Fruit fly (Drosophila melanogaster) whole organism, embryonic: Measurements from ENCODE around the gene CG10874.

Experiments
- Aef1 ChIP-seq: fragments of 200-800 bp; sonication (Bioruptor generic); IDR thresholded peaks from 3 replicates; pipeline ENCODE4 v1.3.6; 2022; ENCODE audit warnings: missing biosample characterization, missing genetic modification characterization
- Antp ChIP-seq: fragments of 200-800 bp; sonication (Bioruptor generic); optimal IDR thresholded peaks from 3 replicates; lab custom pipeline; 2016; ENCODE audit warnings: missing biosample characterization, missing genetic modification characterization
- C15 ChIP-seq: fragments of 200-800 bp; sonication (Bioruptor generic); IDR thresholded peaks from 3 replicates; pipeline ENCODE4 v1.3.6; 2022; ENCODE audit warnings: missing biosample characterization, missing genetic modification characterization
- CG10274 ChIP-seq: fragments of 200-800 bp; sonication (Bioruptor generic); optimal IDR thresholded peaks from 3 replicates; lab custom pipeline; 2017; ENCODE audit warnings: missing biosample characterization, mild to moderate bottlenecking, missing genetic modification characterization
- CG10462 ChIP-seq: fragments of 200-800 bp; sonication (Bioruptor generic); optimal IDR thresholded peaks from 2 replicates; lab custom pipeline; 2016; ENCODE audit warnings: missing biosample characterization, missing genetic modification characterization
- CG11456 ChIP-seq: fragments of 200-800 bp; sonication (Bioruptor generic); IDR thresholded peaks from 3 replicates; pipeline ENCODE4 v1.3.6; 2022; ENCODE audit warnings: missing biosample characterization, missing genetic modification characterization
- CG11504 ChIP-seq: fragments of 200-800 bp; sonication (Bioruptor generic); optimal IDR thresholded peaks from 3 replicates; lab custom pipeline; 2019; ENCODE audit warnings: missing biosample characterization, mild to moderate bottlenecking, missing genetic modification characterization, moderate library complexity
- CG13775 ChIP-seq: fragments of 200-800 bp; sonication (Bioruptor generic); optimal IDR thresholded peaks from 3 replicates; lab custom pipeline; 2017; ENCODE audit warnings: missing biosample characterization, mild to moderate bottlenecking, missing genetic modification characterization
- CG13894 ChIP-seq: fragments of 200-800 bp; sonication (Bioruptor generic); optimal IDR thresholded peaks from 3 replicates; lab custom pipeline; 2018; ENCODE audit warnings: missing biosample characterization, mild to moderate bottlenecking, missing genetic modification characterization, moderate library complexity
- CG15073 ChIP-seq: fragments of 200-800 bp; sonication (Bioruptor generic); optimal IDR thresholded peaks from 2 replicates; lab custom pipeline; 2016; ENCODE audit warnings: missing biosample characterization, missing genetic modification characterization
- CG17802 ChIP-seq: fragments of 200-800 bp; sonication (Bioruptor generic); optimal IDR thresholded peaks from 2 replicates; lab custom pipeline; 2018; ENCODE audit warnings: missing biosample characterization, mild to moderate bottlenecking, missing genetic modification characterization, moderate library complexity
- CG17829 ChIP-seq: fragments of 200-800 bp; optimal IDR thresholded peaks from 2 replicates; lab custom pipeline; 2019; ENCODE audit warnings: missing biosample characterization, mild to moderate bottlenecking, missing genetic modification characterization, moderate library complexity
- CG2199 ChIP-seq: fragments of 200-800 bp; sonication (Bioruptor generic); IDR thresholded peaks from 3 replicates; pipeline ENCODE4 v1.3.6; 2022; ENCODE audit warnings: missing biosample characterization, missing genetic modification characterization
- CG31365 ChIP-seq: fragments of 200-800 bp; sonication (Bioruptor generic); optimal IDR thresholded peaks from 2 replicates; lab custom pipeline; 2018; ENCODE audit warnings: missing biosample characterization, mild to moderate bottlenecking, missing genetic modification characterization
- CG33557 ChIP-seq: fragments of 200-800 bp; sonication (Bioruptor generic); optimal IDR thresholded peaks from 2 replicates; lab custom pipeline; 2019; ENCODE audit warnings: missing biosample characterization, mild to moderate bottlenecking, missing genetic modification characterization, moderate library complexity
- CG3407 ChIP-seq: fragments of 200-800 bp; sonication (Bioruptor generic); optimal IDR thresholded peaks from 2 replicates; lab custom pipeline; 2018; ENCODE audit warnings: missing biosample characterization, mild to moderate bottlenecking, missing genetic modification characterization
- CG4282 ChIP-seq: fragments of 200-800 bp; sonication (Bioruptor generic); optimal IDR thresholded peaks from 2 replicates; lab custom pipeline; 2016; ENCODE audit warnings: missing biosample characterization, missing genetic modification characterization
- CG4424 ChIP-seq: fragments of 200-800 bp; sonication (Bioruptor generic); optimal IDR thresholded peaks from 3 replicates; lab custom pipeline; 2016; ENCODE audit warnings: missing biosample characterization, missing genetic modification characterization
- CG4854 ChIP-seq: fragments of 200-800 bp; sonication (Bioruptor generic); optimal IDR thresholded peaks from 2 replicates; lab custom pipeline; 2016; ENCODE audit warnings: missing biosample characterization, missing genetic modification characterization, inconsistent platforms
- CG6254 ChIP-seq: fragments of 200-800 bp; sonication (Bioruptor generic); optimal IDR thresholded peaks from 3 replicates; lab custom pipeline; 2017; ENCODE audit warnings: mild to moderate bottlenecking, missing biosample characterization, missing genetic modification reagents, missing genetic modification characterization
- CG6689 ChIP-seq: fragments of 200-800 bp; sonication (Bioruptor generic); IDR thresholded peaks from 2 replicates; pipeline ENCODE4 v1.3.6; 2022; ENCODE audit warnings: missing biosample characterization, missing genetic modification characterization
- CG8281 ChIP-seq: fragments of 200-800 bp; sonication (Bioruptor generic); optimal IDR thresholded peaks from 2 replicates; lab custom pipeline; 2018; ENCODE audit warnings: missing biosample characterization, mild to moderate bottlenecking, missing genetic modification characterization, moderate library complexity
- Dbx ChIP-seq: fragments of 200-800 bp; sonication (Bioruptor generic); IDR thresholded peaks from 3 replicates; pipeline ENCODE4 v1.3.6; 2022; ENCODE audit warnings: missing biosample characterization, missing genetic modification characterization
- Doc2 ChIP-seq: fragments of 200-800 bp; sonication (Bioruptor generic); IDR thresholded peaks from 2 replicates; pipeline ENCODE4 v1.3.6; 2022; ENCODE audit warnings: missing biosample characterization, missing genetic modification characterization
- Fer3 ChIP-seq: fragments of 200-800 bp; sonication (Bioruptor generic); optimal IDR thresholded peaks from 2 replicates; lab custom pipeline; 2018; ENCODE audit warnings: missing biosample characterization, mild to moderate bottlenecking, missing genetic modification characterization, moderate library complexity
- H2.0 ChIP-seq: fragments of 200-800 bp; sonication (Bioruptor generic); IDR thresholded peaks from 2 replicates; pipeline ENCODE4 v1.3.6; 2022; ENCODE audit warnings: missing biosample characterization, missing genetic modification characterization
- Ravus ChIP-seq: fragments of 200-800 bp; sonication (Bioruptor generic); IDR thresholded peaks from 2 replicates; pipeline ENCODE4 v1.3.6; 2022; ENCODE audit warnings: missing biosample characterization, missing genetic modification characterization
- Stat92E ChIP-seq, 3 experiments: fragments of >200 bp in 2 of 3; fragments of 200-800 bp in 1 of 3; sonication (Bioruptor generic) in 1 of 3; optimal IDR thresholded peaks; 2 replicates each; lab custom pipeline; 2017 to 2019; ENCODE audit warnings: missing biosample characterization in 3 of 3, missing genetic modification characterization in 3 of 3, mild to moderate bottlenecking in 1 of 3, moderate library complexity in 1 of 3
- ase ChIP-seq: fragments of 200-800 bp; sonication (Bioruptor generic); IDR thresholded peaks from 3 replicates; pipeline ENCODE4 v1.3.6; 2022; ENCODE audit warnings: missing biosample characterization, missing genetic modification characterization
- bcd ChIP-seq: fragments of 200-800 bp; sonication (Bioruptor generic); optimal IDR thresholded peaks from 2 replicates; lab custom pipeline; 2017; ENCODE audit warnings: missing biosample characterization, mild to moderate bottlenecking, missing genetic modification characterization
- cwo ChIP-seq: fragments of 200-800 bp; sonication (Bioruptor generic); optimal IDR thresholded peaks from 3 replicates; lab custom pipeline; 2017; ENCODE audit warnings: missing biosample characterization, missing genetic modification characterization, mild to moderate bottlenecking, moderate library complexity, missing genetic modification reagents
- dati ChIP-seq: fragments of 200-800 bp; sonication (Bioruptor generic); IDR thresholded peaks from 2 replicates; pipeline ENCODE4 v1.3.6; 2022; ENCODE audit warnings: missing biosample characterization, missing genetic modification characterization
- dysf ChIP-seq: fragments of 200-800 bp; sonication (Bioruptor generic); IDR thresholded peaks from 3 replicates; pipeline ENCODE4 v1.3.6; 2022; ENCODE audit warnings: missing biosample characterization, missing genetic modification characterization
- exex ChIP-seq: fragments of 200-800 bp; sonication (Bioruptor generic); optimal IDR thresholded peaks from 4 replicates; lab custom pipeline; 2018; ENCODE audit warnings: missing biosample characterization, mild to moderate bottlenecking, missing genetic modification characterization, moderate library complexity
- grau ChIP-seq: fragments of 200-800 bp; optimal IDR thresholded peaks from 3 replicates; lab custom pipeline; 2019; ENCODE audit warnings: missing biosample characterization, mild to moderate bottlenecking, missing genetic modification characterization, moderate library complexity
- hb ChIP-seq: fragments of 200-800 bp; sonication (Bioruptor generic); IDR thresholded peaks from 3 replicates; pipeline ENCODE4 v1.3.6; 2022; ENCODE audit warnings: missing biosample characterization, missing genetic modification characterization; ENCODE audit not compliant: partially characterized antibody
- lbe ChIP-seq: fragments of 200-800 bp; sonication (Bioruptor generic); optimal IDR thresholded peaks from 2 replicates; lab custom pipeline; 2016; ENCODE audit warnings: missing biosample characterization, mild to moderate bottlenecking, missing genetic modification characterization
- mirr ChIP-seq: fragments of 200-800 bp; sonication (Bioruptor generic); optimal IDR thresholded peaks from 3 replicates; lab custom pipeline; 2018; ENCODE audit warnings: missing biosample characterization, mild to moderate bottlenecking, missing genetic modification characterization
- mld ChIP-seq: fragments of 200-800 bp; sonication (Bioruptor generic); IDR thresholded peaks from 3 replicates; pipeline ENCODE4 v1.3.6; 2022; ENCODE audit warnings: missing biosample characterization, missing genetic modification characterization; ENCODE audit not compliant: partially characterized antibody
- onecut ChIP-seq: fragments of 200-800 bp; sonication (Bioruptor generic); IDR thresholded peaks from 2 replicates; pipeline ENCODE4 v1.3.6; 2022; ENCODE audit warnings: missing biosample characterization, missing genetic modification characterization
- pan ChIP-seq, 4 experiments: fragments of >200 bp in 3 of 4; fragments of 200-800 bp in 1 of 4; sonication (Bioruptor generic) in 1 of 4; optimal IDR thresholded peaks in 3 of 4; IDR thresholded peaks in 1 of 4; 2 replicates each; pipeline versions ENCODE4 v1.3.6 to Lab custom; 2017 to 2022; ENCODE audit warnings: missing biosample characterization in 2 of 4, missing genetic modification characterization in 2 of 4, mixed read lengths in 1 of 4
- pfk ChIP-seq: fragments of 200-800 bp; sonication (Bioruptor generic); optimal IDR thresholded peaks from 2 replicates; lab custom pipeline; 2018; ENCODE audit warnings: missing biosample characterization, mild to moderate bottlenecking, missing genetic modification characterization, moderate library complexity
- phol ChIP-seq: fragments of 200-800 bp; sonication (Bioruptor generic); optimal IDR thresholded peaks from 3 replicates; lab custom pipeline; 2018; ENCODE audit warnings: missing biosample characterization, mild to moderate bottlenecking, missing genetic modification characterization, moderate library complexity
- pros ChIP-seq: fragments of 200-800 bp; sonication (Bioruptor generic); optimal IDR thresholded peaks from 3 replicates; lab custom pipeline; 2019; ENCODE audit warnings: missing biosample characterization, mild to moderate bottlenecking, missing genetic modification characterization, moderate library complexity
- ro ChIP-seq: fragments of 200-800 bp; sonication (Bioruptor generic); IDR thresholded peaks from 2 replicates; pipeline ENCODE4 v1.3.6; 2022; ENCODE audit warnings: missing biosample characterization, missing genetic modification characterization
- sc ChIP-seq, 3 experiments: fragments of >200 bp in 2 of 3; fragments of 200-800 bp in 1 of 3; sonication (Bioruptor generic) in 1 of 3; optimal IDR thresholded peaks; 2 replicates in 2 of 3; 3 replicates in 1 of 3; lab custom pipeline; 2017; ENCODE audit warnings: mild to moderate bottlenecking in 1 of 3, missing biosample characterization in 1 of 3, missing genetic modification characterization in 1 of 3, missing genetic modification reagents in 1 of 3
- scrt ChIP-seq: fragments of 200-800 bp; sonication (Bioruptor generic); optimal IDR thresholded peaks from 2 replicates; lab custom pipeline; 2018; ENCODE audit warnings: missing biosample characterization, mild to moderate bottlenecking, missing genetic modification characterization, moderate library complexity
- sens ChIP-seq: fragments of 200-800 bp; sonication (Bioruptor generic); peaks from one replicate; lab custom pipeline; 2016; ENCODE audit warnings: missing biosample characterization, missing genetic modification characterization
- sima ChIP-seq: fragments of 200-800 bp; sonication (Bioruptor generic); optimal IDR thresholded peaks from 2 replicates; lab custom pipeline; 2016; ENCODE audit warnings: missing biosample characterization, missing genetic modification characterization
- sug ChIP-seq: fragments of 200-800 bp; optimal IDR thresholded peaks from 2 replicates; lab custom pipeline; 2019; ENCODE audit warnings: missing biosample characterization, mild to moderate bottlenecking, missing genetic modification characterization, moderate library complexity

CG10874 gene

dm6 chr2L:2198119-2198494, 5.9 kb upstream of the CG10874 start:
- TF ChIP-seq sug (tag; lab: Kevin White, UChicago) (peak; percentile 83), exex (no peak), grau (tag; lab: Kevin White, UChicago) (no peak), scrt (GFP tag; lab: Kevin White, UChicago) (peak; percentile 52), phol (tag; lab: Kevin White, UChicago) (no peak), dysf (GFP tag; lab: Robert Waterston, UW) (no peak), CG11456 (no peak), CG4854 (GFP tag; lab: Kevin White, UChicago) (no peak), CG17829 (tag; lab: Kevin White, UChicago) (no peak), CG6254 (GFP tag; lab: Kevin White, UChicago) (no peak), Dbx (GFP tag; lab: Robert Waterston, UW) (no peak), CG33557 (GFP tag; lab: Kevin White, UChicago) (no peak), ase (no peak), pros (GFP tag; lab: Kevin White, UChicago) (no peak), onecut (GFP tag; lab: Robert Waterston, UW) (peak; percentile 81), CG3407 (GFP tag; lab: Kevin White, UChicago) (no peak), CG31365 (no peak), pan (optimal IDR thresholded peaks at IDR 0.05; lab: Kevin White, UChicago) (no peak), pan (GFP tag; optimal IDR thresholded peaks at IDR 0.05 in 1 of 2, IDR thresholded peaks at IDR 0.05 in 1 of 2) (no peak), H2.0 (no peak), CG4282 (GFP tag; lab: Kevin White, UChicago) (no peak), CG2199 (GFP tag; lab: Robert Waterston, UW) (no peak), sima (GFP tag; lab: Kevin White, UChicago) (no peak), Fer3 (tag; lab: Kevin White, UChicago) (no peak), dati (GFP tag; lab: Robert Waterston, UW) (no peak), CG13894 (peak; percentile 86), ro (GFP tag; lab: Robert Waterston, UW) (no peak), lbe (GFP tag; lab: Kevin White, UChicago) (no peak), CG6689 (GFP tag; lab: Robert Waterston, UW) (no peak), CG10462 (no peak), CG17802 (tag; lab: Kevin White, UChicago) (no peak), Antp (GFP tag; lab: Kevin White, UChicago) (no peak), CG8281 (tag; lab: Kevin White, UChicago) (no peak), pfk (GFP tag; lab: Kevin White, UChicago) (no peak)

- no peak for TF ChIP-seq Doc2 (GFP tag; lab: Robert Waterston, UW)
- TF ChIP-seq hb (GFP tag; lab: Robert Waterston, UW), result no peak
- TF ChIP-seq CG11504 (tag; lab: Kevin White, UChicago), result peak; percentile 26
- peak; percentile 36 for TF ChIP-seq bcd (GFP tag; lab: Kevin White, UChicago)
- peak; percentile 37 for TF ChIP-seq CG4424 (GFP tag; lab: Kevin White, UChicago)
- TF ChIP-seq sc (optimal IDR thresholded peaks at IDR 0.05; lab: Kevin White, UChicago), result no peak
- peak; percentile 19 for TF ChIP-seq sc (GFP tag; optimal IDR thresholded peaks at IDR 0.05; lab: Kevin White, UChicago)
- TF ChIP-seq Stat92E (GFP tag; optimal IDR thresholded peaks at IDR 0.05; lab: Kevin White, UChicago), result peak in 1 of 3 experiments; percentile 70
- peak; percentile 89 for TF ChIP-seq cwo (GFP tag; lab: Kevin White, UChicago)
- peak; percentile 38 for TF ChIP-seq CG10274 (GFP tag; lab: Kevin White, UChicago)
- no peak for TF ChIP-seq C15 (GFP tag; lab: Robert Waterston, UW)
- no peak for TF ChIP-seq CG15073
- TF ChIP-seq sens (GFP tag; lab: Kevin White, UChicago), result peak; percentile 22
- TF ChIP-seq mirr (GFP tag; lab: Kevin White, UChicago), result no peak
- no peak for TF ChIP-seq mld (GFP tag; lab: Robert Waterston, UW)
- TF ChIP-seq Ravus (GFP tag; lab: Robert Waterston, UW), result no peak
- peak; percentile 24 for TF ChIP-seq CG13775 (GFP tag; lab: Kevin White, UChicago)
- TF ChIP-seq Aef1 (GFP tag; lab: Robert Waterston, UW), result no peak
Measured at dm6 chr2L:2197475-2198118, 5.4 kb upstream of the CG10874 start, which contains the start of gene COX7AL2. Gene COX7AL2 (minus strand): TSS chr2L:2197912.
